Worm (Caenorhabditis elegans) whole organism, L3 larva: ENCODE results near the gene F37B12.1.
A peak's percentile ranks its signal among the peaks of the same experiment; 100 is the strongest.

ENCODE experiments used
- R02D3.7 ChIP-seq: fragments of 150-350 bp; optimal IDR thresholded peaks from 2 replicates; lab custom pipeline; 2014; ENCODE audit warnings: missing biosample characterization, missing genetic modification characterization
- ama-1 ChIP-seq: fragments of 150-350 bp; optimal IDR thresholded peaks from 2 replicates; lab custom pipeline; 2018
- ceh-16 ChIP-seq: sonication (generic microtip); optimal IDR thresholded peaks from 2 replicates; lab custom pipeline; 2017; ENCODE audit warnings: missing biosample characterization, missing genetic modification characterization
- egl-5 ChIP-seq: fragments of 150-350 bp; optimal IDR thresholded peaks from 2 replicates; lab custom pipeline; 2017; ENCODE audit warnings: missing biosample characterization, missing genetic modification reagents, missing genetic modification characterization, inconsistent platforms
- elt-1 ChIP-seq: fragments of 150-350 bp; optimal IDR thresholded peaks from 2 replicates; lab custom pipeline; 2014; ENCODE audit warnings: missing biosample characterization, missing genetic modification characterization
- elt-2 ChIP-seq: sonication (generic microtip); optimal IDR thresholded peaks from 2 replicates; lab custom pipeline; 2016; ENCODE audit warnings: missing genetic modification reagents, mild to moderate bottlenecking, missing genetic modification characterization, missing compliant biosample characterization
- elt-3 ChIP-seq, 3 experiments: fragments of 150-350 bp in 1 of 3; sonication (generic microtip) in 2 of 3; optimal IDR thresholded peaks; 2 replicates in 2 of 3; 4 replicates in 1 of 3; lab custom pipeline; 2014 to 2017; ENCODE audit warnings: missing biosample characterization in 3 of 3, missing genetic modification characterization in 3 of 3
- eor-1 ChIP-seq, 2 experiments: fragments of 150-350 bp; optimal IDR thresholded peaks; 2 replicates each; lab custom pipeline; 2014 to 2018; ENCODE audit warnings: missing biosample characterization in 2 of 2, missing genetic modification characterization in 2 of 2
- fkh-2 ChIP-seq: fragments of 150-350 bp; optimal IDR thresholded peaks from 2 replicates; lab custom pipeline; 2014; ENCODE audit warnings: missing biosample characterization, missing genetic modification reagents, missing genetic modification characterization
- fos-1 ChIP-seq: fragments of 150-350 bp; optimal IDR thresholded peaks from 2 replicates; lab custom pipeline; 2014; ENCODE audit warnings: missing biosample characterization, missing genetic modification characterization
- hmg-11 ChIP-seq: sonication (generic microtip); optimal IDR thresholded peaks from 2 replicates; lab custom pipeline; 2016; ENCODE audit warnings: missing genetic modification characterization, missing compliant biosample characterization
- jun-1 ChIP-seq: fragments of 150-350 bp; optimal IDR thresholded peaks from 2 replicates; lab custom pipeline; 2014; ENCODE audit warnings: missing biosample characterization, missing genetic modification reagents, missing genetic modification characterization
- lin-15B ChIP-seq: fragments of 150-350 bp; optimal IDR thresholded peaks from 2 replicates; lab custom pipeline; 2014; ENCODE audit warnings: missing biosample characterization, missing genetic modification characterization
- lin-39 ChIP-seq: fragments of 150-350 bp; optimal IDR thresholded peaks from 2 replicates; lab custom pipeline; 2018; ENCODE audit warnings: missing biosample characterization, missing genetic modification reagents, missing genetic modification characterization
- lsy-12 ChIP-seq: sonication (generic microtip); optimal IDR thresholded peaks from 2 replicates; lab custom pipeline; 2016; ENCODE audit warnings: mild to moderate bottlenecking, missing genetic modification characterization, missing compliant biosample characterization
- mdl-1 ChIP-seq: fragments of 150-350 bp; optimal IDR thresholded peaks from 2 replicates; lab custom pipeline; 2014; ENCODE audit warnings: missing biosample characterization, missing genetic modification characterization
- mml-1 ChIP-seq: fragments of 150-350 bp; sonication (generic microtip); optimal IDR thresholded peaks from 3 replicates; lab custom pipeline; 2014; ENCODE audit warnings: missing biosample characterization, missing genetic modification characterization
- nfya-1 ChIP-seq: sonication (generic microtip); optimal IDR thresholded peaks from 2 replicates; lab custom pipeline; 2017; ENCODE audit warnings: missing genetic modification characterization, mild to moderate bottlenecking, missing compliant biosample characterization, antibody characterized with exemption, moderate library complexity; ENCODE audit not compliant: insufficient read depth
- nhr-11 ChIP-seq: fragments of 150-350 bp; optimal IDR thresholded peaks from 2 replicates; lab custom pipeline; 2014; ENCODE audit warnings: missing biosample characterization, missing genetic modification characterization
- nhr-12 ChIP-seq: fragments of 150-350 bp; optimal IDR thresholded peaks from 2 replicates; lab custom pipeline; 2014; ENCODE audit warnings: missing biosample characterization, missing genetic modification characterization
- nhr-23 ChIP-seq: fragments of 150-350 bp; optimal IDR thresholded peaks from 2 replicates; lab custom pipeline; 2014; ENCODE audit warnings: missing biosample characterization, missing genetic modification reagents, missing genetic modification characterization
- nhr-237 ChIP-seq: fragments of 150-350 bp; optimal IDR thresholded peaks from 2 replicates; lab custom pipeline; 2014; ENCODE audit warnings: missing biosample characterization, missing genetic modification characterization
- nhr-25 ChIP-seq: sonication (generic microtip); optimal IDR thresholded peaks from 2 replicates; lab custom pipeline; 2017; ENCODE audit warnings: missing biosample characterization, missing genetic modification characterization
- nhr-28 ChIP-seq: fragments of 150-350 bp; optimal IDR thresholded peaks from 2 replicates; lab custom pipeline; 2014; ENCODE audit warnings: missing biosample characterization, missing genetic modification characterization
- nhr-43 ChIP-seq: sonication (generic microtip); optimal IDR thresholded peaks from 2 replicates; lab custom pipeline; 2016; ENCODE audit warnings: mild to moderate bottlenecking, missing genetic modification characterization, missing compliant biosample characterization; ENCODE audit not compliant: poor library complexity, severe bottlenecking
- nhr-76 ChIP-seq: fragments of 150-350 bp; sonication (generic microtip); optimal IDR thresholded peaks from 5 replicates; lab custom pipeline; 2014; ENCODE audit warnings: missing biosample characterization, missing genetic modification characterization
- nhr-77 ChIP-seq: fragments of 150-350 bp; optimal IDR thresholded peaks from 2 replicates; lab custom pipeline; 2014; ENCODE audit warnings: missing biosample characterization, missing genetic modification characterization
- pqm-1 ChIP-seq: fragments of 150-350 bp; optimal IDR thresholded peaks from 2 replicates; lab custom pipeline; 2017; ENCODE audit warnings: missing biosample characterization, missing genetic modification characterization, inconsistent platforms
- sea-2 ChIP-seq: fragments of 150-350 bp; sonication (generic microtip); optimal IDR thresholded peaks from 4 replicates; lab custom pipeline; 2014; ENCODE audit warnings: missing biosample characterization, missing genetic modification reagents, missing genetic modification characterization
- skn-1 ChIP-seq: fragments of 150-350 bp; optimal IDR thresholded peaks from 2 replicates; lab custom pipeline; 2014; ENCODE audit warnings: missing biosample characterization, missing genetic modification characterization
- zag-1 ChIP-seq: fragments of 150-350 bp; optimal IDR thresholded peaks from 2 replicates; lab custom pipeline; 2014; ENCODE audit warnings: missing biosample characterization, missing genetic modification characterization
- ztf-11 ChIP-seq: fragments of 150-350 bp; optimal IDR thresholded peaks from 2 replicates; lab custom pipeline; 2014; ENCODE audit warnings: missing biosample characterization, missing genetic modification characterization
- ztf-4 ChIP-seq: fragments of 150-350 bp; optimal IDR thresholded peaks from 2 replicates; lab custom pipeline; 2014; ENCODE audit warnings: missing biosample characterization, missing genetic modification characterization

F37B12.1 gene

ce11 chrII:9021625-9022024 lies 7.4 kb downstream of the F37B12.1 start:
- TF ChIP-seq lsy-12 (tag; lab: Kevin White, UChicago), result no peak
- no peak for TF ChIP-seq lin-39 (tag; lab: Kevin White, UChicago)
- TF ChIP-seq hmg-11 (tag; lab: Kevin White, UChicago), result no peak
- no peak for TF ChIP-seq R02D3.7
- TF ChIP-seq ceh-16 (tag; lab: Kevin White, UChicago), result no peak
- no peak for TF ChIP-seq zag-1 (tag; lab: Kevin White, UChicago)
- TF ChIP-seq eor-1 (tag; optimal IDR thresholded peaks at IDR 0.05; lab: Kevin White, UChicago), result no peak
- TF ChIP-seq skn-1 (tag; lab: Kevin White, UChicago), result no peak
- no peak for TF ChIP-seq mml-1 (tag; lab: Kevin White, UChicago)
- no peak for TF ChIP-seq sea-2
- TF ChIP-seq ztf-4 (tag; lab: Kevin White, UChicago), result no peak
- TF ChIP-seq nhr-76 (tag; lab: Kevin White, UChicago), result no peak
- TF ChIP-seq mdl-1 (tag; lab: Kevin White, UChicago), result no peak
- no peak for TF ChIP-seq egl-5 (tag; lab: Kevin White, UChicago)
- TF ChIP-seq jun-1, result no peak
- no peak for TF ChIP-seq nhr-43 (tag; lab: Kevin White, UChicago)
- no peak for TF ChIP-seq elt-3 (tag; optimal IDR thresholded peaks at IDR 0.05; lab: Kevin White, UChicago)
- TF ChIP-seq nfya-1 (tag; lab: Kevin White, UChicago), result no peak
- no peak for TF ChIP-seq nhr-12 (tag; lab: Kevin White, UChicago)
- no peak for TF ChIP-seq pqm-1

- no peak for TF ChIP-seq nhr-77
- peak; percentile 7 for TF ChIP-seq nhr-25 (tag; lab: Kevin White, UChicago)
- TF ChIP-seq nhr-23 (tag; lab: Kevin White, UChicago), result peak; percentile 57
- no peak for TF ChIP-seq fkh-2 (tag; lab: Kevin White, UChicago)
- no peak for TF ChIP-seq zag-1 (tag; lab: Kevin White, UChicago)
- no peak for TF ChIP-seq sea-2
- TF ChIP-seq lin-15B (tag; lab: Kevin White, UChicago), result no peak
- no peak for TF ChIP-seq elt-1 (tag; lab: Kevin White, UChicago)
- TF ChIP-seq egl-5 (tag; lab: Kevin White, UChicago), result no peak
- TF ChIP-seq fos-1 (tag; lab: Kevin White, UChicago), result no peak
- no peak for TF ChIP-seq nhr-28 (tag; lab: Kevin White, UChicago)
Observed at ce11 chrII:9019704-9020103, 9.4 kb downstream of the F37B12.1 start, which contains the start of gene dep-1. dep-1 (minus strand) TSS chrII:9019798.

- no peak for TF ChIP-seq ama-1 (lab: Kevin White, UChicago)
- no peak for TF ChIP-seq sea-2
- no peak for TF ChIP-seq mml-1 (tag; lab: Kevin White, UChicago)
- TF ChIP-seq nhr-237 (tag; lab: Kevin White, UChicago), result no peak
- TF ChIP-seq fos-1 (tag; lab: Kevin White, UChicago), result no peak
- TF ChIP-seq, all 47 proteins: peak for 0
Observed at ce11 chrII:9017628-9018027, 11.4 kb downstream of the F37B12.1 start.

- TF ChIP-seq elt-1 (tag; lab: Kevin White, UChicago), result no peak
- TF ChIP-seq nhr-11 (tag; lab: Kevin White, UChicago), result peak; percentile 43
- TF ChIP-seq, all 47 proteins: peak for 1
Observed at ce11 chrII:9014877-9015505, 14.1 kb downstream of the F37B12.1 start.

- peak; percentile 34 for TF ChIP-seq elt-2 (tag; lab: Kevin White, UChicago)
- peak; percentile 13 for TF ChIP-seq pqm-1
- TF ChIP-seq skn-1 (tag; lab: Kevin White, UChicago), result peak; percentile 39
- TF ChIP-seq ztf-11, result no peak
- no peak for TF ChIP-seq nhr-43 (tag; lab: Kevin White, UChicago)
- TF ChIP-seq nhr-25 (tag; lab: Kevin White, UChicago), result no peak
Observed at ce11 chrII:9014188-9014587, 14.9 kb downstream of the F37B12.1 start.
